In the genomic region with DNA sequence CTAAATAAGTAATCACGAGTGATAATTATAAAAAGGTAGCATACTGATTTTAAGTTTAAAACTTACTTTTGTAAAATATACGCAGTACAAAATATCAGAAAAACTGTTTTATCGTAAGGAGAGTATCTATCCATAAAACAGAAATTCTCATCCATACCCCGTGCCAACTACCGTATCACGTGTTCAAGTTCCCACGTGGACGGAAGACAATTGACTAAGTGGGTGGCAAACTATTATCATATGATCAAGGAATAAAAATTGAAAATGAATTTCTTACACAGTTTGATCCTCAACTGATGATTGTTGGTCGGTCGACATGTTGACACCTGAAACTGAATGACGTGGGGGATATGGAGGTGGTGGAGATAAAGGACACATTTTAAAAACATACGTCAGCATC, we compare ENCODE assay signal across 4 worm cellular contexts.
TF ChIP-seq lines count a peak whose summit lies in the region.

Gene pmt-1, minus strand, starts transcription at position 332 of the 400 bp plus-strand sequence.

TF ChIP-seq in whole organism, L1 larva, 84 proteins besides CTCF, POLR2A, EP300 and RAD21 (continued from another document and continues in another):
- TF ChIP-seq grh-1 (GFP tag; IDR thresholded peaks at IDR 0.05; lab: Robert Waterston, UW) (0 out of 2 replicates have a peak, but pooled peaks have one; percentile 24), lin-39 (tag; optimal IDR thresholded peaks at IDR 0.05; lab: Kevin White, UChicago) (no peak), nhr-47 (tag; optimal IDR thresholded peaks at IDR 0.05; lab: Kevin White, UChicago) (no peak), ztf-4 (tag; optimal IDR thresholded peaks at IDR 0.05; lab: Kevin White, UChicago) (no peak), nhr-12 (tag; optimal IDR thresholded peaks at IDR 0.05; lab: Kevin White, UChicago) (no peak), nhr-90 (tag; optimal IDR thresholded peaks at IDR 0.05; lab: Kevin White, UChicago; ENCODE audit: poor library complexity) (peak; percentile 38), rnt-1 (tag; optimal IDR thresholded peaks at IDR 0.05; lab: Kevin White, UChicago) (no peak), isw-1 (GFP tag; IDR thresholded peaks at IDR 0.05; lab: Robert Waterston, UW) (no peak), C04F5.9 (tag; optimal IDR thresholded peaks at IDR 0.05; lab: Kevin White, UChicago) (no peak), nhr-20 (tag; optimal IDR thresholded peaks at IDR 0.05; lab: Kevin White, UChicago) (peak; percentile 59), nhr-77 (tag; optimal IDR thresholded peaks at IDR 0.05; lab: Kevin White, UChicago) (no peak), sox-4 (tag; optimal IDR thresholded peaks at IDR 0.05; lab: Kevin White, UChicago) (no peak), aha-1 (tag; optimal IDR thresholded peaks at IDR 0.05; lab: Kevin White, UChicago) (no peak), pag-3 (tag; optimal IDR thresholded peaks at IDR 0.05; lab: Kevin White, UChicago; ENCODE audit: borderline replicate concordance, insufficient read depth) (no peak), hlh-17 (GFP tag; optimal IDR thresholded peaks at IDR 0.05; lab: Kevin White, UChicago; ENCODE audit: borderline replicate concordance) (no peak), lin-35 (GFP tag; optimal IDR thresholded peaks at IDR 0.05; lab: Kevin White, UChicago) (peak in 1 of 2 experiments; percentile 69), tbx-2 (tag; optimal IDR thresholded peaks at IDR 0.05; lab: Kevin White, UChicago) (no peak), jun-1 (tag; optimal IDR thresholded peaks at IDR 0.05; lab: Kevin White, UChicago) (no peak), blmp-1 (tag; optimal IDR thresholded peaks at IDR 0.05; lab: Kevin White, UChicago) (peak; percentile 73), ceh-8 (GFP tag; optimal IDR thresholded peaks at IDR 0.05; lab: Kevin White, UChicago) (no peak), aly-2 (tag; optimal IDR thresholded peaks at IDR 0.05; lab: Kevin White, UChicago) (no peak), C34B4.2 (tag; optimal IDR thresholded peaks at IDR 0.05; lab: Kevin White, UChicago) (no peak), efl-3 (GFP tag; optimal IDR thresholded peaks at IDR 0.05; lab: Kevin White, UChicago) (no peak), zip-4 (GFP tag; optimal IDR thresholded peaks at IDR 0.05; lab: Kevin White, UChicago) (no peak), mdl-1 (tag; optimal IDR thresholded peaks at IDR 0.05; lab: Kevin White, UChicago) (peak in 1 of 2 experiments; percentile 79), skn-1 (tag; optimal IDR thresholded peaks at IDR 0.05; lab: Kevin White, UChicago) (no peak), nhr-71 (tag; optimal IDR thresholded peaks at IDR 0.05; lab: Kevin White, UChicago) (peak; percentile 66), pqm-1 (tag; optimal IDR thresholded peaks at IDR 0.05; lab: Kevin White, UChicago) (no peak), elt-2 (tag; optimal IDR thresholded peaks at IDR 0.05; lab: Kevin White, UChicago) (peak; percentile 63), hpl-2 (GFP tag; optimal IDR thresholded peaks at IDR 0.05; lab: Kevin White, UChicago) (no peak), ceh-90 (tag; optimal IDR thresholded peaks at IDR 0.05; lab: Kevin White, UChicago) (no peak), unc-130 (tag; optimal IDR thresholded peaks at IDR 0.05; lab: Kevin White, UChicago) (no peak)

TF ChIP-seq in whole organism, L2 larva, 48 proteins besides CTCF, POLR2A, EP300 and RAD21 (continued from another document):
- TF ChIP-seq ZK546.5 (tag; optimal IDR thresholded peaks at IDR 0.05; lab: Kevin White, UChicago): no peak
- no peak for TF ChIP-seq R02D3.7 (tag; optimal IDR thresholded peaks at IDR 0.05; lab: Kevin White, UChicago)

TF ChIP-seq in whole organism, L4 larva, 104 proteins besides CTCF, POLR2A, EP300 and RAD21 (continued from another document):
- TF ChIP-seq mep-1 (tag; optimal IDR thresholded peaks at IDR 0.05; lab: Kevin White, UChicago): peak; percentile 33
- TF ChIP-seq dmd-6 (GFP tag; IDR thresholded peaks at IDR 0.05; lab: Robert Waterston, UW): peak; percentile 72
- TF ChIP-seq Y105C5A.15 (GFP tag; IDR thresholded peaks at IDR 0.05; lab: Robert Waterston, UW): no peak
- no peak for TF ChIP-seq ceh-44 (GFP tag; IDR thresholded peaks at IDR 0.05; lab: Robert Waterston, UW)
- TF ChIP-seq ceh-82 (tag; optimal IDR thresholded peaks at IDR 0.05; lab: Kevin White, UChicago): no peak
- TF ChIP-seq hlh-30 (tag; optimal IDR thresholded peaks at IDR 0.05; lab: Kevin White, UChicago; ENCODE audit: insufficient read depth): peak; percentile 91
- TF ChIP-seq tra-1 (GFP tag; IDR thresholded peaks at IDR 0.05; lab: Robert Waterston, UW): peak; percentile 83

TF ChIP-seq in whole organism, young adult, 124 proteins besides CTCF, POLR2A, EP300 and RAD21 (continued from another document):
- TF ChIP-seq tlf-1 (GFP tag; optimal IDR thresholded peaks at IDR 0.05; lab: Kevin White, UChicago) (no peak), mes-4 (tag; optimal IDR thresholded peaks at IDR 0.05; lab: Kevin White, UChicago) (no peak), C06A6.2 (GFP tag; conservative IDR thresholded peaks at IDR 0.05; lab: Robert Waterston, UW) (no peak), zfh-2 (GFP tag; conservative IDR thresholded peaks at IDR 0.05; lab: Robert Waterston, UW) (no peak), ekl-4 (GFP tag; IDR thresholded peaks at IDR 0.05; lab: Robert Waterston, UW) (no peak), cebp-1 (GFP tag; IDR thresholded peaks at IDR 0.05; lab: Robert Waterston, UW) (no peak), cebp-1 (tag; optimal IDR thresholded peaks at IDR 0.05; lab: Kevin White, UChicago) (peak; percentile 31)
